Fruit fly (Drosophila melanogaster) whole organism, prepupa: ENCODE measurements around the gene CG10031.

Experiments used
- Blimp-1 ChIP-seq: fragments of 200-800 bp; sonication (Bioruptor generic); optimal IDR thresholded peaks from 3 replicates; lab custom pipeline; 2017; ENCODE audit warnings: missing biosample characterization, missing genetic modification characterization, mild to moderate bottlenecking, moderate library complexity, missing genetic modification reagents
- CG10631 ChIP-seq: fragments of 200-800 bp; sonication (Bioruptor generic); optimal IDR thresholded peaks from 2 replicates; lab custom pipeline; 2016; ENCODE audit warnings: missing biosample characterization, missing genetic modification characterization
- CG10669 ChIP-seq: fragments of 200-800 bp; sonication (Bioruptor generic); optimal IDR thresholded peaks from 3 replicates; lab custom pipeline; 2018; ENCODE audit warnings: missing biosample characterization, mild to moderate bottlenecking, missing genetic modification characterization, moderate library complexity
- CG11294 ChIP-seq: fragments of 200-800 bp; sonication (Bioruptor generic); IDR thresholded peaks from 2 replicates; pipeline ENCODE4 v1.3.6; 2022; ENCODE audit warnings: missing biosample characterization, missing genetic modification characterization
- CG11902 ChIP-seq: fragments of 200-800 bp; sonication (Bioruptor generic); optimal IDR thresholded peaks from 3 replicates; lab custom pipeline; 2016; ENCODE audit warnings: missing biosample characterization, missing genetic modification characterization
- CG1621 ChIP-seq: fragments of 200-800 bp; sonication (Bioruptor generic); optimal IDR thresholded peaks from 3 replicates; lab custom pipeline; 2018; ENCODE audit warnings: missing biosample characterization, mild to moderate bottlenecking, missing genetic modification characterization
- CG32006 ChIP-seq: fragments of 200-800 bp; sonication (Bioruptor generic); optimal IDR thresholded peaks from 3 replicates; lab custom pipeline; 2017; ENCODE audit warnings: missing biosample characterization, mild to moderate bottlenecking, missing genetic modification characterization
- CG34406 ChIP-seq: fragments of 200-800 bp; sonication (Bioruptor generic); optimal IDR thresholded peaks from 3 replicates; lab custom pipeline; 2016; ENCODE audit warnings: missing biosample characterization, missing genetic modification characterization
- CG3919 ChIP-seq: fragments of 200-800 bp; sonication (Bioruptor generic); optimal IDR thresholded peaks from 3 replicates; lab custom pipeline; 2016; ENCODE audit warnings: missing biosample characterization, missing genetic modification characterization
- CG6163 ChIP-seq: fragments of 200-800 bp; sonication (Bioruptor generic); IDR thresholded peaks from 3 replicates; pipeline ENCODE4 v1.3.6; 2022; ENCODE audit warnings: missing biosample characterization, missing genetic modification characterization
- CG6792 ChIP-seq: fragments of 200-800 bp; sonication (Bioruptor generic); optimal IDR thresholded peaks from 3 replicates; lab custom pipeline; 2016; ENCODE audit warnings: missing biosample characterization, missing genetic modification characterization
- CG6808 ChIP-seq: fragments of 200-800 bp; sonication (Bioruptor generic); optimal IDR thresholded peaks from 3 replicates; lab custom pipeline; 2017; ENCODE audit warnings: missing biosample characterization, missing genetic modification characterization, mild to moderate bottlenecking, moderate library complexity, missing genetic modification reagents
- CG6854 ChIP-seq: fragments of 200-800 bp; sonication (Bioruptor generic); optimal IDR thresholded peaks from 2 replicates; lab custom pipeline; 2017; ENCODE audit warnings: missing biosample characterization, mild to moderate bottlenecking, missing genetic modification characterization
- CG8119 ChIP-seq: fragments of 200-800 bp; sonication (Bioruptor generic); IDR thresholded peaks from 3 replicates; pipeline ENCODE4 v1.3.6; 2022; ENCODE audit warnings: missing biosample characterization, missing genetic modification characterization
- CG8632 ChIP-seq: fragments of 200-800 bp; sonication (Bioruptor generic); optimal IDR thresholded peaks from 3 replicates; lab custom pipeline; 2016; ENCODE audit warnings: missing biosample characterization, missing genetic modification characterization
- CG9139 ChIP-seq: fragments of 200-800 bp; sonication (Bioruptor generic); optimal IDR thresholded peaks from 3 replicates; lab custom pipeline; 2017; ENCODE audit warnings: missing biosample characterization, mild to moderate bottlenecking, missing genetic modification characterization
- Eip75B ChIP-seq: fragments of 200-800 bp; sonication (Bioruptor generic); optimal IDR thresholded peaks from 3 replicates; lab custom pipeline; 2016; ENCODE audit warnings: missing biosample characterization, missing genetic modification characterization
- Eip78C ChIP-seq: fragments of 200-800 bp; sonication (Bioruptor generic); peaks from one replicate; lab custom pipeline; 2016; ENCODE audit warnings: missing biosample characterization, missing genetic modification characterization
- Eip93F ChIP-seq: fragments of 200-800 bp; sonication (Bioruptor generic); optimal IDR thresholded peaks from 2 replicates; lab custom pipeline; 2016; ENCODE audit warnings: missing biosample characterization, mild to moderate bottlenecking, missing genetic modification characterization
- Gug ChIP-seq: fragments of 200-800 bp; sonication (Bioruptor generic); IDR thresholded peaks from 2 replicates; pipeline ENCODE4 v1.3.6; 2022; ENCODE audit warnings: missing biosample characterization, missing genetic modification characterization
- Hr38 ChIP-seq: sonication (Bioruptor generic); optimal IDR thresholded peaks from 2 replicates; lab custom pipeline; 2016; ENCODE audit warnings: missing biosample characterization, missing genetic modification characterization
- Hr39 ChIP-seq: fragments of 200-800 bp; sonication (Bioruptor generic); optimal IDR thresholded peaks from 2 replicates; lab custom pipeline; 2016; ENCODE audit warnings: missing biosample characterization, missing genetic modification characterization
- Hr4 ChIP-seq: fragments of 200-800 bp; sonication (Bioruptor generic); optimal IDR thresholded peaks from 3 replicates; lab custom pipeline; 2016; ENCODE audit warnings: missing biosample characterization, missing genetic modification characterization
- Met ChIP-seq: fragments of 200-800 bp; sonication (Bioruptor generic); optimal IDR thresholded peaks from 3 replicates; lab custom pipeline; 2016; ENCODE audit warnings: missing biosample characterization, missing genetic modification characterization
- OdsH ChIP-seq: fragments of 200-800 bp; sonication (Bioruptor generic); optimal IDR thresholded peaks from 3 replicates; lab custom pipeline; 2016; ENCODE audit warnings: missing biosample characterization, missing genetic modification characterization
- Smox ChIP-seq: fragments of 200-800 bp; sonication (Bioruptor generic); optimal IDR thresholded peaks from 3 replicates; lab custom pipeline; 2016; ENCODE audit warnings: missing biosample characterization, missing genetic modification characterization
- Sox14 ChIP-seq: fragments of 200-800 bp; sonication (Bioruptor generic); optimal IDR thresholded peaks from 3 replicates; lab custom pipeline; 2016; ENCODE audit warnings: missing biosample characterization, missing genetic modification characterization
- achi ChIP-seq: fragments of 200-800 bp; sonication (Bioruptor generic); optimal IDR thresholded peaks from 3 replicates; lab custom pipeline; 2016; ENCODE audit warnings: missing biosample characterization, missing genetic modification characterization
- acj6 ChIP-seq: fragments of 200-800 bp; sonication (Bioruptor generic); optimal IDR thresholded peaks from 3 replicates; lab custom pipeline; 2016; ENCODE audit warnings: missing biosample characterization, missing genetic modification characterization
- dsx ChIP-seq: fragments of 200-800 bp; optimal IDR thresholded peaks from 3 replicates; lab custom pipeline; 2019; ENCODE audit warnings: missing biosample characterization, mild to moderate bottlenecking, missing genetic modification characterization, moderate library complexity; ENCODE audit not compliant: poor library complexity, severe bottlenecking
- eg ChIP-seq: fragments of 200-800 bp; sonication (Bioruptor generic); IDR thresholded peaks from 3 replicates; pipeline ENCODE4 v1.3.6; 2022; ENCODE audit warnings: missing biosample characterization, missing genetic modification characterization
- esn ChIP-seq: fragments of 200-800 bp; sonication (Bioruptor generic); optimal IDR thresholded peaks from 2 replicates; lab custom pipeline; 2016; ENCODE audit warnings: missing biosample characterization, mild to moderate bottlenecking, missing genetic modification characterization, moderate library complexity
- fd85E ChIP-seq: fragments of 200-800 bp; sonication (Bioruptor generic); optimal IDR thresholded peaks from 3 replicates; lab custom pipeline; 2016; ENCODE audit warnings: missing biosample characterization, missing genetic modification characterization
- fkh ChIP-seq: fragments of 200-800 bp; sonication (Bioruptor generic); optimal IDR thresholded peaks from 3 replicates; lab custom pipeline; 2017; ENCODE audit warnings: missing biosample characterization, mild to moderate bottlenecking, missing genetic modification characterization, moderate library complexity
- lz ChIP-seq: fragments of 200-800 bp; sonication (Bioruptor generic); optimal IDR thresholded peaks from 3 replicates; lab custom pipeline; 2016; ENCODE audit warnings: missing biosample characterization, missing genetic modification characterization
- net ChIP-seq: fragments of 200-800 bp; sonication (Bioruptor generic); optimal IDR thresholded peaks from 3 replicates; lab custom pipeline; 2016; ENCODE audit warnings: missing biosample characterization, missing genetic modification characterization
- pdm3 ChIP-seq: fragments of 200-800 bp; sonication (Bioruptor generic); optimal IDR thresholded peaks from 3 replicates; lab custom pipeline; 2016; ENCODE audit warnings: missing biosample characterization, missing genetic modification characterization
- spab ChIP-seq: fragments of 200-800 bp; sonication (Bioruptor generic); optimal IDR thresholded peaks from 2 replicates; lab custom pipeline; 2017; ENCODE audit warnings: missing biosample characterization, mild to moderate bottlenecking, missing genetic modification characterization, missing genetic modification reagents
- svp ChIP-seq: fragments of 200-800 bp; sonication (Bioruptor generic); peaks from one replicate; lab custom pipeline; 2016; ENCODE audit warnings: missing biosample characterization, missing genetic modification characterization
- topi ChIP-seq: fragments of 200-800 bp; sonication (Bioruptor generic); optimal IDR thresholded peaks from 3 replicates; lab custom pipeline; 2016; ENCODE audit warnings: missing biosample characterization, missing genetic modification characterization
- vri ChIP-seq: fragments of 200-800 bp; sonication (Bioruptor generic); optimal IDR thresholded peaks from 3 replicates; lab custom pipeline; 2016; ENCODE audit warnings: missing biosample characterization, mild to moderate bottlenecking, missing genetic modification characterization

CG10031 gene

DNA sequence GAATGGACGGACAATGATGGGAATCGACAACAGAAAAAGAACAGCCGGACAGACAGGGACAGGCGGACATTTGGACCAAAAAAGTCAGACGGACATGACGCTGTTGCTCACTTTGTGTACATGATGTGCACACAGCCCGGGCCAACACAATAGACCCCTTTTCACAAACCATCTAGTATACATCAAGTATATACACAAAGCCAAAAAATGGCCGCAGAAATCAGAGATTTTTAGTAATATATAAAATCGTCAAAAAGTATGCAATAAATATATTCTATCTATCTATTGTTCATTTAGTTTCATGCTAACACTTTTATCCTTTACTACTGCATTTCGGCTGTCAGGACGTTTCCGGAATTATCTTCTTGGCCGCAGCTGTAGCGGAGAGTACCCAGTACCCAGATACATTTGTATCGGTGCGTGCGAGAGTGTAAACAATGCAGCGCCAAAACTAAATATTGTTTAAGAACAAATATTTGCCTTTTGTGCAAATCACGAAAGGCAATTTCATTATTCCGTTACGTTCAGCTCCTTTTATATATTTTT lies 20.6 kb upstream of the CG10031 start (continued):
- TF ChIP-seq Smox (GFP tag; lab: Kevin White, UChicago) (peak; percentile 26), CG6163 (no peak), Sox14 (peak; percentile 26), CG11902 (GFP tag; lab: Kevin White, UChicago) (no peak), CG8632 (GFP tag; lab: Kevin White, UChicago) (peak; percentile 42), OdsH (GFP tag; lab: Kevin White, UChicago) (peak; percentile 40), pdm3 (GFP tag; lab: Kevin White, UChicago) (peak; percentile 50), fkh (GFP tag; lab: Kevin White, UChicago) (no peak), acj6 (GFP tag; lab: Kevin White, UChicago) (peak; percentile 39), topi (no peak), CG9139 (GFP tag; lab: Kevin White, UChicago) (peak; percentile 40), CG6808 (peak; percentile 59), eg (no peak)

DNA sequence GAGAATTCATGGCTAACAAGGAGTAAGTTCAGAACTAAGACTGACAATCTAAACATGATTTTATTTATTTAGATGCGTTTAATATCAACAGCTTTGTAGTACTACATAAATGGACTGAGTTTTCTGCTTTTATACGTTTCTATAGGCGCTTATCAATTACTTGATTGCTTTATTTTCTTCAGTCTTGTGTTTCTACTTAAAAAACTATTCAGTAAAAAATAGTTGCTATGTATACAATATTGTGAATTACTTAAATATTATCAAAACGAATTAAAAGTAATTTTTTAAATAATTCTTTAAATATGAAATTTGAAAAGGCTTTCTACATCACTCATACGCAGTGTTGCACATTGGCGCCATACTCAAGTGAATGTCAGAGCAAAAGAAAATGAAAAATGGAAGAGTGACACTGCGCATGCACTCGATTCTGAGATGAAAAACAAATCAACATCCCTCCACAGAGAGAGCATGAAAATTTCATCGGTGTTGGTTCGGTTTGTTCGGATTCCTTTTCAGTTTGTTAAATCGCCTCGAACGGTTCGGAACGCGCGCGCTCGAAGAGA lies 18.9 kb upstream of the CG10031 start, which contains the start of the genes lectin-24A and Shaw:
TSS of gene lectin-24A (minus strand) at position 101 of the 563 bp plus-strand sequence.
TSS of gene Shaw (plus strand) at position 513 of the 563 bp plus-strand sequence.
- TF ChIP-seq net (GFP tag; lab: Kevin White, UChicago) (no peak), achi (GFP tag; lab: Kevin White, UChicago) (peak; percentile 11)

DNA sequence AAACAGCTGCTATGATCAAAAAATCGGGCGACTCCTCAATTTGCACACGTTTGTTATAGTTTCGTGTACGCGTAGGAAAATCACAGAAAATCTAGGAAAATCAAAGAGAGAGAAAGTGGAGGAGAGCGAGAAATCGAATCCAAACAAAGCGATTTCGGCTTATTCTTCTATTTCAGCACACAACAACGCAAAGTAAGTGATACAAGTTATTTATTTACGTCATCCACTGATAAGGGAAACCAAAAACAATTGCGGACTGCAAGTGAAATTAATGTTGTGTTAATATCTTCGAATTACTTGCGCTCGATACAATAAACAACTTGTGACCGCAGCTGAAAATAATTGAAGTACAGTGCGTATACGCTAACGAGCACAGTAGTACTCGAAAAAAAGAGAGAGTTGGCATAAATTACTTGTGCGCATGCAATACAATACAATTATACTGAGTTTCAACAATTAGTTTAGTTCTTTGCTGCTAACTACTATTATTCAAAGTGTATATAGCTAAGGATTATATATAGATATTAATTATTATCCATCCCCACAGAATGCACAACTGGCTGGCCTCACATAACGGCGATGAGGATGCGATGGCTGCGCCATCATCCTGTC lies 14.8 kb upstream of the CG10031 start:
- TF ChIP-seq vri (GFP tag; lab: Kevin White, UChicago) (peak; percentile 33), Eip93F (no peak), net (GFP tag; lab: Kevin White, UChicago) (no peak), Eip75B (GFP tag; lab: Kevin White, UChicago) (no peak), CG32006 (GFP tag; lab: Kevin White, UChicago) (no peak), Hr39 (GFP tag; lab: Kevin White, UChicago) (no peak), eg (peak; percentile 44; the same call in 1 of the 3 replicates), CG6854 (no peak), Hr4 (GFP tag; lab: Kevin White, UChicago) (peak; percentile 4), svp (GFP tag; lab: Kevin White, UChicago) (peak; percentile 9), Blimp-1 (GFP tag; lab: Kevin White, UChicago) (no peak), Met (GFP tag; lab: Kevin White, UChicago) (peak; percentile 5), spab (GFP tag; lab: Kevin White, UChicago) (no peak), Eip78C (GFP tag; lab: Kevin White, UChicago) (peak; percentile 62), topi (no peak), Hr38 (GFP tag; lab: Kevin White, UChicago) (no peak), fkh (GFP tag; lab: Kevin White, UChicago) (peak; percentile 14), dsx (GFP tag; lab: Kevin White, UChicago) (no peak)

DNA sequence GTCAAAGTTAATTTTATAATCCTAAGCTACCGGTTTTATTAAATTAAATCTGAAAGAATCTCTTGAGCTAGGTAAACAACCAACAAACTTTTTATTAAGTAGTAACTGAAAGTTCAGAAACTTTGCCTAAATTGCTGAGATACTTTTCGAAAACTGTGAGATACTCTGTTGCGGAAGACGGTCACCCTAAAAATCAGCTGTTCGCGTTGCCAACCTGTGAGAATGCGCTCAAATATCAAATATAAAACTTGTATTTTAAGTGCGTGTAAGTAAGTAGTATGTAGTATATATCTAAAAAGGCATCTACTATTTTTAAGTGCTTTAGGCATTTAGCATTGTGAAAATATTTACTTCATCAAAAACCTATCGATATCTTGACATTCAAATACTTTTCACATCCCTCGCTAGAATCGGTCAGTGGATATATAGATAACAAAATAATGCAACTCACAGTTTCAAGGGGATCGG lies 14.1 kb upstream of the CG10031 start, which contains the start of the genes CG31955 and CG2818:
TSS of gene CG31955 (minus strand) at position 157 of the 468 bp plus-strand sequence.
TSS of gene CG2818 (plus strand) at position 412 of the 468 bp plus-strand sequence.
- TF ChIP-seq Met (GFP tag; lab: Kevin White, UChicago) (peak; percentile 43), Eip75B (GFP tag; lab: Kevin White, UChicago) (peak; percentile 0), CG11294 (GFP tag; lab: Robert Waterston, UW) (no peak), Smox (GFP tag; lab: Kevin White, UChicago) (peak; percentile 32), Sox14 (peak; percentile 25), esn (GFP tag; lab: Kevin White, UChicago) (peak; percentile 7), achi (GFP tag; lab: Kevin White, UChicago) (peak; percentile 41), Hr4 (GFP tag; lab: Kevin White, UChicago) (peak; percentile 64), pdm3 (GFP tag; lab: Kevin White, UChicago) (peak; percentile 40), CG10631 (GFP tag; lab: Kevin White, UChicago) (no peak), Eip78C (GFP tag; lab: Kevin White, UChicago) (peak; percentile 22), dsx (GFP tag; lab: Kevin White, UChicago) (peak; percentile 46), fd85E (GFP tag; lab: Kevin White, UChicago) (no peak), CG1621 (tag; lab: Kevin White, UChicago) (no peak), CG3919 (GFP tag; lab: Kevin White, UChicago) (peak; percentile 21), OdsH (GFP tag; lab: Kevin White, UChicago) (peak; percentile 11), CG34406 (GFP tag; lab: Kevin White, UChicago) (no peak), Gug (GFP tag; lab: Robert Waterston, UW) (no peak), CG8119 (GFP tag; lab: Robert Waterston, UW) (no peak), CG10669 (GFP tag; lab: Kevin White, UChicago) (no peak), svp (GFP tag; lab: Kevin White, UChicago) (peak; percentile 74), topi (peak; percentile 18), lz (peak; percentile 11), Hr39 (GFP tag; lab: Kevin White, UChicago) (peak; percentile 41), CG6792 (GFP tag; lab: Kevin White, UChicago) (no peak)
